Worm (Caenorhabditis elegans): Measurements from ENCODE around the gene F17C11.2.

Gene F17C11.2

DNA sequence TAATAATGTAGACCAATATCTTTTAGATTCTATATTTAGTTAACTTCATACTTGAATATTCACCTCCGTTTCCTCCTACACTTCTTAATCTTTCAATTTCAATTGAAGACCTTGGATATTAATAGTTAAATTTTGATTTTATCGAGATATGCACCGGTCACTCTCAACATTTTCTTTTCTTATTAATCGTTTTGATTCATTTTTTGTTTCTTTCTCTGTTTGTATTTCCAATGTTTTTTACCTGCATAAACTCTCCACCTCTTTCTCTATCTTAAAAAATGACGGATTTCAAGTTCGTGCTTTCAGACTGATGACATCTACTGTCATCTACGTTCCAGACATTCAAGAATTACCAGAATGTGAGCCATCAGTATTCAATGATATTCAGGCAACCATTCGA is 43.8 kb downstream of the F17C11.2 start, which contains the start of gene frpr-9:
Gene frpr-9 (plus strand): TSS at position 301 of the 400 bp plus-strand sequence.
- TF ChIP-seq him-1 (tag; optimal IDR thresholded peaks at IDR 0.05): no peak
- no peak for TF ChIP-seq W03F9.2 (tag; optimal IDR thresholded peaks at IDR 0.05)
